Worm (Caenorhabditis elegans) whole organism, L4 larva: ENCODE measurements around the gene H05C05.4.
"Not testable (repeated sequence)": the region's sequence is repeated elsewhere in the genome, so short reads cannot be mapped to it uniquely, and the experiment has no call there.

ENCODE experiments used
- aly-2 ChIP-seq: sonication (generic microtip); optimal IDR thresholded peaks from 2 replicates; lab custom pipeline; 2018; ENCODE audit warnings: missing biosample characterization, missing genetic modification characterization
- nhr-237 ChIP-seq: sonication (generic microtip); optimal IDR thresholded peaks from 2 replicates; lab custom pipeline; 2017; ENCODE audit warnings: missing biosample characterization, missing genetic modification characterization

- not testable (repeated sequence) for TF ChIP-seq nhr-237, aly-2 (tag; lab: Kevin White, UChicago)
Observed at ce11 chrIII:2962878-2963540, 17.0 kb upstream of the H05C05.4 start.
